Worm (Caenorhabditis elegans): ENCODE data around the gene asp-9.

DNA sequence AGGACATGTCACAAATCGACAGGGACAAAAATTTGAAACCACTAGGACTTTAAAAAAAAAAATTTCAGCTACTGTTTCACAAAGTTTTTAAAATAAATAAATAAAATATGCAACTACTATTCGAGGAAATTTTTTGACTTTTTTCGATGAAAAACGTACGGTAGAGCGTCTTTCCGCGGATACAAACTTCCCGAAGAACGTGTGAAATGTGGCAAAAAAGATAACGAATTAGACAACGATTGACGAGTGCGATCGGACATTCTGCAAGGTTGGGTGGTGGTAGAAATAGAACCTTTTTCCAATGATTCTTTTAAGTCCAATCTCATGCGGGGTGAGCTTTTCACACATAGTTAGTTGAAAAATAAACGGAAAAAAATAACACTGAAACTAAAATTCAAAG lies 19.9 kb upstream of the asp-9 start:
- TF ChIP-seq ama-1 (optimal IDR thresholded peaks at IDR 0.05) (no peak), ceh-45 (GFP tag; IDR thresholded peaks at IDR 0.05) (no peak), ets-4 (tag; optimal IDR thresholded peaks at IDR 0.05) (no peak), nfya-1 (tag; optimal IDR thresholded peaks at IDR 0.05) (no peak), ceh-2 (tag; optimal IDR thresholded peaks at IDR 0.05) (no peak), unc-42 (tag; optimal IDR thresholded peaks at IDR 0.05) (no peak), lin-11 (tag; optimal IDR thresholded peaks at IDR 0.05) (no peak), elt-2 (tag; optimal IDR thresholded peaks at IDR 0.05) (no peak)
